Worm (Caenorhabditis elegans) whole organism, mixed stage, embryonic: ENCODE measurements around the gene R193.2.

Experiments used
- ceh-43 ChIP-seq: fragments of 200-800 bp; sonication (Bioruptor generic); optimal IDR thresholded peaks from 2 replicates; lab custom pipeline; 2018; ENCODE audit warnings: mild to moderate bottlenecking, missing genetic modification characterization, moderate library complexity, missing compliant biosample characterization
- lin-13 ChIP-seq: fragments of 150-350 bp; optimal IDR thresholded peaks from 2 replicates; lab custom pipeline; 2014; ENCODE audit warnings: missing biosample characterization, missing genetic modification characterization
- lin-32 ChIP-seq: fragments of 200-800 bp; sonication (Bioruptor generic); optimal IDR thresholded peaks from 2 replicates; lab custom pipeline; 2018; ENCODE audit warnings: mild to moderate bottlenecking, missing genetic modification characterization, missing compliant biosample characterization
- lsy-2 ChIP-seq: fragments of 150-350 bp; optimal IDR thresholded peaks from 2 replicates; lab custom pipeline; 2014; ENCODE audit warnings: missing biosample characterization, missing genetic modification characterization
- mls-2 ChIP-seq: sonication (generic microtip); optimal IDR thresholded peaks from 2 replicates; lab custom pipeline; 2016; ENCODE audit warnings: mild to moderate bottlenecking, missing genetic modification characterization, moderate library complexity, missing compliant biosample characterization
- nhr-2 ChIP-seq: fragments of 150-350 bp; optimal IDR thresholded peaks from 2 replicates; lab custom pipeline; 2014; ENCODE audit warnings: missing biosample characterization, missing genetic modification characterization
- nhr-237 ChIP-seq: fragments of 150-350 bp; optimal IDR thresholded peaks from 2 replicates; lab custom pipeline; 2014; ENCODE audit warnings: missing biosample characterization, missing genetic modification characterization
- pha-4 ChIP-seq: fragments of 150-350 bp; optimal IDR thresholded peaks from 2 replicates; lab custom pipeline; 2018; ENCODE audit warnings: missing biosample characterization, missing genetic modification reagents, missing genetic modification characterization
- snpc-4 ChIP-seq: fragments of 150-350 bp; optimal IDR thresholded peaks from 2 replicates; lab custom pipeline; 2014; ENCODE audit warnings: missing biosample characterization, missing genetic modification characterization
- sptf-1 ChIP-seq: sonication (generic microtip); optimal IDR thresholded peaks from 2 replicates; lab custom pipeline; 2017; ENCODE audit warnings: mild to moderate bottlenecking, missing genetic modification characterization, moderate library complexity, missing compliant biosample characterization
- tbx-8 ChIP-seq: fragments of 200-800 bp; sonication (Bioruptor generic); optimal IDR thresholded peaks from 2 replicates; lab custom pipeline; 2018; ENCODE audit warnings: mild to moderate bottlenecking, missing genetic modification characterization, moderate library complexity, missing compliant biosample characterization
- unc-39 ChIP-seq: fragments of 150-350 bp; optimal IDR thresholded peaks from 2 replicates; lab custom pipeline; 2014; ENCODE audit warnings: missing biosample characterization, missing genetic modification characterization
- unc-62 ChIP-seq: fragments of 150-350 bp; optimal IDR thresholded peaks from 2 replicates; lab custom pipeline; 2014; ENCODE audit warnings: missing biosample characterization, missing genetic modification reagents, missing genetic modification characterization
- ztf-11 ChIP-seq: fragments of 150-350 bp; optimal IDR thresholded peaks from 2 replicates; lab custom pipeline; 2014; ENCODE audit warnings: missing biosample characterization, missing genetic modification characterization

ce11 chrX:1179984-1180383 is 31.6 kb upstream of the R193.2 start, which contains the start of gene hot-8:
- TF ChIP-seq nhr-237 (tag; lab: Kevin White, UChicago) (no peak), snpc-4 (tag; lab: Kevin White, UChicago) (no peak), lsy-2 (no peak), unc-39 (tag; lab: Kevin White, UChicago) (no peak), unc-62 (GFP tag; lab: Kevin White, UChicago) (no peak), ztf-11 (tag; lab: Kevin White, UChicago) (no peak), mls-2 (no peak), ceh-43 (no peak), pha-4 (tag; lab: Kevin White, UChicago) (no peak), lin-13 (tag; lab: Kevin White, UChicago) (no peak), sptf-1 (tag; lab: Kevin White, UChicago) (no peak), lin-32 (GFP tag; lab: Kevin White, UChicago) (no peak), nhr-2 (tag; lab: Kevin White, UChicago) (no peak), tbx-8 (GFP tag; lab: Kevin White, UChicago) (no peak)
